Fruit fly (Drosophila melanogaster) whole organism: ENCODE results near the gene Cont.

Experiments used
- Dll ChIP-seq: fragments of >200 bp; optimal IDR thresholded peaks from 2 replicates; lab custom pipeline; 2017
- EcR ChIP-seq, 2 experiments: fragments of >200 bp; optimal IDR thresholded peaks; 2 replicates each; lab custom pipeline; 2017; ENCODE audit warnings: missing biosample characterization in 2 of 2, missing genetic modification characterization in 2 of 2, missing genetic modification reagents in 2 of 2
- pan ChIP-seq: fragments of >200 bp; optimal IDR thresholded peaks from 2 replicates; lab custom pipeline; 2017
- psq ChIP-seq: fragments of >200 bp; optimal IDR thresholded peaks from 2 replicates; lab custom pipeline; 2017
- usp ChIP-seq: fragments of >200 bp; optimal IDR thresholded peaks from 2 replicates; lab custom pipeline; 2017; ENCODE audit warnings: missing biosample characterization, missing genetic modification characterization, mixed read lengths

DNA sequence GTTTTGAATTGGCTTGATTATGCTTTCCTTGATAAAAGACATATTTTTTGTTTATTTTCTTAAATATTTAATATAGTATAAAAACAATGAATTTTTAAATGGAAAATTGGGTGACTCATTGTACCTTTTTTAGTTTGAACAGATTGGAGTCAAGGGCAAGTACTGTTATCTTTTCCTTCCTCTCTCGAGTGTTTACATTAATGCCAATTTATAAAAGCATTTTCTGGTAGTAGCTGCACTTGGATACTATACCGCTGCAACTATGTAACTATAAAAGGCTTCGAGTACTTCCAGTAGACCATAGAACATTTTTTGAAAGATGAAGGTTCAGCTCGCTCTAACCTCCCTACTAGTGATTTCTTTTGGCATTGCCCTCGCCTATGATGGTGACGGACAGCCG, 46.3 kb upstream of the Cont start, which contains the start of gene CG14645:
- TF ChIP-seq pan (lab: Kevin White, UChicago) (no peak), psq (no peak), EcR (GFP tag; optimal IDR thresholded peaks at IDR 0.05; lab: Kevin White, UChicago) (no peak), usp (no peak), Dll (lab: Kevin White, UChicago) (no peak)
